Fruit fly (Drosophila melanogaster) whole organism, embryonic: ENCODE results near the gene CG33307.

Experiments
- B-H1 ChIP-seq: fragments of 200-800 bp; sonication (Bioruptor generic); IDR thresholded peaks from 3 replicates; pipeline ENCODE4 v1.3.6; 2022; ENCODE audit warnings: missing biosample characterization, missing genetic modification characterization
- B-H2 ChIP-seq: fragments of 200-800 bp; sonication (Bioruptor generic); optimal IDR thresholded peaks from 2 replicates; lab custom pipeline; 2018; ENCODE audit warnings: missing biosample characterization, mild to moderate bottlenecking, missing genetic modification characterization
- C15 ChIP-seq: fragments of 200-800 bp; sonication (Bioruptor generic); IDR thresholded peaks from 3 replicates; pipeline ENCODE4 v1.3.6; 2022; ENCODE audit warnings: missing biosample characterization, missing genetic modification characterization
- CG10274 ChIP-seq: fragments of 200-800 bp; sonication (Bioruptor generic); optimal IDR thresholded peaks from 3 replicates; lab custom pipeline; 2017; ENCODE audit warnings: missing biosample characterization, mild to moderate bottlenecking, missing genetic modification characterization
- CG10565 ChIP-seq: fragments of 200-800 bp; sonication (Bioruptor generic); optimal IDR thresholded peaks from 3 replicates; lab custom pipeline; 2016; ENCODE audit warnings: missing biosample characterization, mild to moderate bottlenecking, missing genetic modification characterization
- CG10654 ChIP-seq: fragments of 200-800 bp; sonication (Bioruptor generic); optimal IDR thresholded peaks from 2 replicates; lab custom pipeline; 2016; ENCODE audit warnings: missing biosample characterization, missing genetic modification characterization
- CG11560 ChIP-seq: fragments of 200-800 bp; sonication (Bioruptor generic); IDR thresholded peaks from 3 replicates; pipeline ENCODE4 v1.3.6; 2022; ENCODE audit warnings: missing biosample characterization, missing genetic modification characterization
- CG12155 ChIP-seq: fragments of 200-800 bp; sonication (Bioruptor generic); optimal IDR thresholded peaks from 3 replicates; lab custom pipeline; 2016; ENCODE audit warnings: missing biosample characterization, missing genetic modification characterization
- CG12236 ChIP-seq: fragments of 200-800 bp; sonication (Bioruptor generic); optimal IDR thresholded peaks from 2 replicates; lab custom pipeline; 2016; ENCODE audit warnings: missing biosample characterization, missing genetic modification characterization
- CG17186 ChIP-seq: fragments of 200-800 bp; sonication (Bioruptor generic); optimal IDR thresholded peaks from 3 replicates; lab custom pipeline; 2017; ENCODE audit warnings: missing biosample characterization, missing genetic modification reagents, missing genetic modification characterization
- CG17359 ChIP-seq: fragments of 200-800 bp; sonication (Bioruptor generic); optimal IDR thresholded peaks from 3 replicates; lab custom pipeline; 2018; ENCODE audit warnings: missing biosample characterization, mild to moderate bottlenecking, missing genetic modification characterization, moderate library complexity
- CG17802 ChIP-seq: fragments of 200-800 bp; sonication (Bioruptor generic); optimal IDR thresholded peaks from 2 replicates; lab custom pipeline; 2018; ENCODE audit warnings: missing biosample characterization, mild to moderate bottlenecking, missing genetic modification characterization, moderate library complexity
- CG18476 ChIP-seq: fragments of 200-800 bp; sonication (Bioruptor generic); optimal IDR thresholded peaks from 2 replicates; lab custom pipeline; 2016; ENCODE audit warnings: missing biosample characterization, mild to moderate bottlenecking, missing genetic modification characterization
- CG2712 ChIP-seq: fragments of 200-800 bp; optimal IDR thresholded peaks from 3 replicates; lab custom pipeline; 2019; ENCODE audit warnings: missing biosample characterization, mild to moderate bottlenecking, missing genetic modification characterization, moderate library complexity
- CG3065 ChIP-seq: fragments of 200-800 bp; sonication (Bioruptor generic); optimal IDR thresholded peaks from 2 replicates; lab custom pipeline; 2016; ENCODE audit warnings: missing biosample characterization, missing genetic modification characterization
- CG31388 ChIP-seq: fragments of 200-800 bp; sonication (Bioruptor generic); optimal IDR thresholded peaks from 2 replicates; lab custom pipeline; 2016; ENCODE audit warnings: missing biosample characterization, missing genetic modification characterization
- CG3407 ChIP-seq: fragments of 200-800 bp; sonication (Bioruptor generic); optimal IDR thresholded peaks from 2 replicates; lab custom pipeline; 2018; ENCODE audit warnings: missing biosample characterization, mild to moderate bottlenecking, missing genetic modification characterization
- CG4328 ChIP-seq: fragments of 200-800 bp; sonication (Bioruptor generic); optimal IDR thresholded peaks from 3 replicates; lab custom pipeline; 2017; ENCODE audit warnings: missing biosample characterization, missing genetic modification reagents, missing genetic modification characterization
- CG6791 ChIP-seq: fragments of 200-800 bp; sonication (Bioruptor generic); IDR thresholded peaks from 3 replicates; pipeline ENCODE4 v1.3.6; 2022; ENCODE audit warnings: missing biosample characterization, missing genetic modification characterization; ENCODE audit not compliant: partially characterized antibody
- CG8388 ChIP-seq: fragments of 200-800 bp; sonication (Bioruptor generic); optimal IDR thresholded peaks from 2 replicates; lab custom pipeline; 2019; ENCODE audit warnings: missing biosample characterization, mild to moderate bottlenecking, missing genetic modification characterization, moderate library complexity
- CG9817 ChIP-seq: fragments of 200-800 bp; sonication (Bioruptor generic); optimal IDR thresholded peaks from 2 replicates; lab custom pipeline; 2018; ENCODE audit warnings: missing biosample characterization, mild to moderate bottlenecking, missing genetic modification characterization, moderate library complexity
- CkIIα-i1 ChIP-seq: fragments of 200-800 bp; sonication (Bioruptor generic); IDR thresholded peaks from 2 replicates; pipeline ENCODE4 v1.3.6; 2022; ENCODE audit warnings: missing biosample characterization, missing genetic modification characterization
- Doc3 ChIP-seq: fragments of 200-800 bp; sonication (Bioruptor generic); IDR thresholded peaks from 3 replicates; pipeline ENCODE4 v1.3.6; 2022; ENCODE audit warnings: missing biosample characterization, missing genetic modification characterization; ENCODE audit not compliant: partially characterized antibody
- E2f2 ChIP-seq: fragments of 200-800 bp; sonication (Bioruptor generic); IDR thresholded peaks from 2 replicates; pipeline ENCODE4 v1.3.6; 2022; ENCODE audit warnings: missing biosample characterization, missing genetic modification characterization
- Fer1 ChIP-seq: fragments of 200-800 bp; sonication (Bioruptor generic); optimal IDR thresholded peaks from 2 replicates; lab custom pipeline; 2017; ENCODE audit warnings: missing biosample characterization, mild to moderate bottlenecking, missing genetic modification characterization
- Fer2 ChIP-seq: fragments of 200-800 bp; sonication (Bioruptor generic); optimal IDR thresholded peaks from 2 replicates; lab custom pipeline; 2018; ENCODE audit warnings: missing biosample characterization, mild to moderate bottlenecking, missing genetic modification characterization, moderate library complexity
- Hmx ChIP-seq: fragments of 200-800 bp; sonication (Bioruptor generic); optimal IDR thresholded peaks from 2 replicates; lab custom pipeline; 2016; ENCODE audit warnings: missing biosample characterization, missing genetic modification characterization
- Hsf ChIP-seq: fragments of 200-800 bp; sonication (Bioruptor generic); optimal IDR thresholded peaks from 3 replicates; lab custom pipeline; 2016; ENCODE audit warnings: missing biosample characterization, missing genetic modification characterization
- MESR4 ChIP-seq: fragments of 200-800 bp; sonication (Bioruptor generic); optimal IDR thresholded peaks from 2 replicates; lab custom pipeline; 2018; ENCODE audit warnings: missing biosample characterization, mild to moderate bottlenecking, missing genetic modification characterization, moderate library complexity
- Oli ChIP-seq: fragments of 200-800 bp; sonication (Bioruptor generic); optimal IDR thresholded peaks from 2 replicates; lab custom pipeline; 2018; ENCODE audit warnings: missing biosample characterization, mild to moderate bottlenecking, missing genetic modification characterization, moderate library complexity
- PHDP ChIP-seq: fragments of 200-800 bp; sonication (Bioruptor generic); optimal IDR thresholded peaks from 3 replicates; lab custom pipeline; 2018; ENCODE audit warnings: missing biosample characterization, mild to moderate bottlenecking, missing genetic modification characterization, moderate library complexity
- Poxn ChIP-seq: fragments of 200-800 bp; sonication (Bioruptor generic); IDR thresholded peaks from 2 replicates; pipeline ENCODE4 v1.3.6; 2022; ENCODE audit warnings: missing biosample characterization, missing genetic modification characterization
- Side ChIP-seq: fragments of 200-800 bp; sonication (Bioruptor generic); optimal IDR thresholded peaks from 2 replicates; lab custom pipeline; 2016; ENCODE audit warnings: missing biosample characterization, missing genetic modification characterization
- ato ChIP-seq: fragments of 200-800 bp; sonication (Bioruptor generic); IDR thresholded peaks from 2 replicates; pipeline ENCODE4 v1.3.6; 2022; ENCODE audit warnings: missing biosample characterization, missing genetic modification characterization; ENCODE audit not compliant: partially characterized antibody
- cato ChIP-seq: fragments of 200-800 bp; sonication (Bioruptor generic); optimal IDR thresholded peaks from 2 replicates; lab custom pipeline; 2016; ENCODE audit warnings: missing biosample characterization, missing genetic modification characterization, borderline replicate concordance
- chinmo ChIP-seq: fragments of 200-800 bp; sonication (Bioruptor generic); IDR thresholded peaks from 4 replicates; pipeline ENCODE4 v1.3.6; 2022; ENCODE audit warnings: missing biosample characterization, missing genetic modification characterization; ENCODE audit not compliant: partially characterized antibody
- crc ChIP-seq: fragments of 200-800 bp; sonication (Bioruptor generic); optimal IDR thresholded peaks from 2 replicates; lab custom pipeline; 2016; ENCODE audit warnings: missing biosample characterization, missing genetic modification characterization
- disco-r ChIP-seq: fragments of 200-800 bp; sonication (Bioruptor generic); optimal IDR thresholded peaks from 2 replicates; lab custom pipeline; 2016; ENCODE audit warnings: missing biosample characterization, missing genetic modification characterization
- gem ChIP-seq: fragments of 200-800 bp; sonication (Bioruptor generic); optimal IDR thresholded peaks from 2 replicates; lab custom pipeline; 2019; ENCODE audit warnings: missing biosample characterization, mild to moderate bottlenecking, missing genetic modification characterization, moderate library complexity
- her ChIP-seq: fragments of 200-800 bp; sonication (Bioruptor generic); optimal IDR thresholded peaks from 2 replicates; lab custom pipeline; 2016; ENCODE audit warnings: missing biosample characterization, missing genetic modification characterization
- jumu ChIP-seq: fragments of 200-800 bp; sonication (Bioruptor generic); optimal IDR thresholded peaks from 3 replicates; lab custom pipeline; 2016; ENCODE audit warnings: missing biosample characterization, missing genetic modification characterization
- lilli ChIP-seq: fragments of 200-800 bp; sonication (Bioruptor generic); optimal IDR thresholded peaks from 3 replicates; lab custom pipeline; 2016; ENCODE audit warnings: missing biosample characterization, missing genetic modification characterization
- mirr ChIP-seq: fragments of 200-800 bp; sonication (Bioruptor generic); optimal IDR thresholded peaks from 3 replicates; lab custom pipeline; 2018; ENCODE audit warnings: missing biosample characterization, mild to moderate bottlenecking, missing genetic modification characterization
- pfk ChIP-seq: fragments of 200-800 bp; sonication (Bioruptor generic); optimal IDR thresholded peaks from 2 replicates; lab custom pipeline; 2018; ENCODE audit warnings: missing biosample characterization, mild to moderate bottlenecking, missing genetic modification characterization, moderate library complexity
- pum ChIP-seq: fragments of 200-800 bp; sonication (Bioruptor generic); optimal IDR thresholded peaks from 2 replicates; lab custom pipeline; 2016; ENCODE audit warnings: missing biosample characterization, missing genetic modification characterization
- pzg ChIP-seq: fragments of 200-800 bp; sonication (Bioruptor generic); optimal IDR thresholded peaks from 3 replicates; lab custom pipeline; 2018; ENCODE audit warnings: missing biosample characterization, mild to moderate bottlenecking, missing genetic modification characterization, moderate library complexity
- repo ChIP-seq: fragments of 200-800 bp; sonication (Bioruptor generic); optimal IDR thresholded peaks from 2 replicates; lab custom pipeline; 2016; ENCODE audit warnings: missing biosample characterization, missing genetic modification characterization
- run ChIP-seq: fragments of 200-800 bp; sonication (Bioruptor generic); optimal IDR thresholded peaks from 3 replicates; lab custom pipeline; 2018; ENCODE audit warnings: missing biosample characterization, mild to moderate bottlenecking, missing genetic modification characterization
- sc ChIP-seq, 3 experiments: fragments of >200 bp in 2 of 3; fragments of 200-800 bp in 1 of 3; sonication (Bioruptor generic) in 1 of 3; optimal IDR thresholded peaks; 2 replicates in 2 of 3; 3 replicates in 1 of 3; lab custom pipeline; 2017; ENCODE audit warnings: mild to moderate bottlenecking in 1 of 3, missing biosample characterization in 1 of 3, missing genetic modification characterization in 1 of 3, missing genetic modification reagents in 1 of 3
- sens-2 ChIP-seq: fragments of 200-800 bp; sonication (Bioruptor generic); IDR thresholded peaks from 2 replicates; pipeline ENCODE4 v1.3.6; 2022; ENCODE audit warnings: missing biosample characterization, missing genetic modification characterization
- zf30C ChIP-seq: fragments of 200-800 bp; sonication (Bioruptor generic); optimal IDR thresholded peaks from 3 replicates; lab custom pipeline; 2018; ENCODE audit warnings: missing biosample characterization, mild to moderate bottlenecking, missing genetic modification characterization

CG33307 gene

DNA sequence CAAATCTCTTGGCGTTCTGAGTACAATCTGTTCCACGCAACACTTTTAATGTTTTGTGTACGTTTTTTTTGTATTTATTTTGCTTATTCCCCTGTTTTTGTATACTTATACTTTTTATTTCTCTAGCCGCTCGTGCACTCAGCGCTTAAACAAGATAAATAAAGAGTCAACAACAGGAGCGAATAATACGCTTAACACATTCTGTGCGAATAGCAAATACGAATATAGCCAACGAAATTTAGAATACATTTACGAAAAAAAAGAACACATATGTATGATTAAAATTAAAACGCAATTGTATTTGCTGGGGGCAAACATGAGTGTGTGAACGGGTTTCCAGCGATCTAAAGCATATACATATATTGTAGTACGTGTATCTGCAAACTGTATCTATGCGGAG is 40.6 kb upstream of the CG33307 start (continued):
- TF ChIP-seq sc (optimal IDR thresholded peaks at IDR 0.05; lab: Kevin White, UChicago) (no peak), sc (GFP tag; optimal IDR thresholded peaks at IDR 0.05; lab: Kevin White, UChicago) (no peak), CG2712 (tag; lab: Kevin White, UChicago) (no peak), Side (GFP tag; lab: Kevin White, UChicago) (no peak), Hsf (GFP tag; lab: Kevin White, UChicago) (no peak), disco-r (GFP tag; lab: Kevin White, UChicago) (peak; percentile 42), CG12155 (GFP tag; lab: Kevin White, UChicago) (no peak), Fer2 (tag; lab: Kevin White, UChicago) (no peak), gem (peak; percentile 11), CG10274 (GFP tag; lab: Kevin White, UChicago) (no peak), CG10565 (no peak), her (GFP tag; lab: Kevin White, UChicago) (peak; percentile 59), Oli (tag; lab: Kevin White, UChicago) (no peak), mirr (GFP tag; lab: Kevin White, UChicago) (peak; percentile 0), pfk (GFP tag; lab: Kevin White, UChicago) (no peak), MESR4 (GFP tag; lab: Kevin White, UChicago) (no peak), chinmo (GFP tag; lab: Robert Waterston, UW) (0 out of 4 replicates have a peak, but pooled peaks have one; percentile 24), CG18476 (GFP tag; lab: Kevin White, UChicago) (no peak), Fer1 (GFP tag; lab: Kevin White, UChicago) (peak; percentile 27), lilli (peak; percentile 22), Hmx (GFP tag; lab: Kevin White, UChicago) (no peak), cato (GFP tag; lab: Kevin White, UChicago) (no peak), pum (no peak), CG17186 (GFP tag; lab: Kevin White, UChicago) (no peak), CG8388 (no peak), CG9817 (tag; lab: Kevin White, UChicago) (peak; percentile 6), E2f2 (no peak), CG17359 (no peak), CG31388 (no peak), CG11560 (tag; lab: Robert Waterston, UW) (no peak), ato (GFP tag; lab: Robert Waterston, UW) (no peak), jumu (GFP tag; lab: Kevin White, UChicago) (no peak), B-H2 (peak; percentile 54), run (tag; lab: Kevin White, UChicago) (no peak), CG6791 (GFP tag; lab: Robert Waterston, UW) (no peak), CkIIα-i1 (no peak), C15 (no peak), CG4328 (GFP tag; lab: Kevin White, UChicago) (no peak), CG10654 (no peak), CG17802 (tag; lab: Kevin White, UChicago) (no peak), zf30C (GFP tag; lab: Kevin White, UChicago) (no peak), pzg (GFP tag; lab: Kevin White, UChicago) (no peak), Doc3 (GFP tag; lab: Robert Waterston, UW) (no peak), CG3407 (GFP tag; lab: Kevin White, UChicago) (no peak), CG3065 (GFP tag; lab: Kevin White, UChicago) (no peak), repo (GFP tag; lab: Kevin White, UChicago) (no peak), sens-2 (no peak), crc (peak; percentile 3), CG12236 (GFP tag; lab: Kevin White, UChicago) (no peak), Poxn (GFP tag; lab: Robert Waterston, UW) (no peak), B-H1 (GFP tag; lab: Robert Waterston, UW) (no peak), PHDP (peak; percentile 56)
